Fruit fly (Drosophila melanogaster) whole organism, pupa: ENCODE measurements around the gene Cpr76Bb.
"Not testable (repeated sequence)": the region's sequence is repeated elsewhere in the genome, so short reads cannot be mapped to it uniquely, and the experiment has no call there.

Experiments
- CG10348 ChIP-seq: fragments of 200-800 bp; sonication (Bioruptor generic); IDR thresholded peaks from 2 replicates; pipeline ENCODE4 v1.3.6; 2022; ENCODE audit warnings: missing biosample characterization, missing genetic modification characterization
- CG12605 ChIP-seq: fragments of 200-800 bp; sonication (Bioruptor generic); IDR thresholded peaks from 2 replicates; pipeline ENCODE4 v1.3.6; 2022; ENCODE audit warnings: missing biosample characterization, missing genetic modification characterization
- CG13204 ChIP-seq: fragments of 200-800 bp; sonication (Bioruptor generic); optimal IDR thresholded peaks from 2 replicates; lab custom pipeline; 2018; ENCODE audit warnings: missing biosample characterization, mild to moderate bottlenecking, missing genetic modification characterization, moderate library complexity
- CG14655 ChIP-seq: fragments of 200-800 bp; sonication (Bioruptor generic); optimal IDR thresholded peaks from 3 replicates; lab custom pipeline; 2017; ENCODE audit warnings: mild to moderate bottlenecking, missing biosample characterization, missing genetic modification reagents, missing genetic modification characterization
- CG15710 ChIP-seq: fragments of 200-800 bp; sonication (Bioruptor generic); optimal IDR thresholded peaks from 2 replicates; lab custom pipeline; 2018; ENCODE audit warnings: missing biosample characterization, mild to moderate bottlenecking, missing genetic modification characterization, moderate library complexity
- CG17806 ChIP-seq: fragments of 200-800 bp; sonication (Bioruptor generic); optimal IDR thresholded peaks from 2 replicates; lab custom pipeline; 2018; ENCODE audit warnings: missing biosample characterization, mild to moderate bottlenecking, missing genetic modification characterization, moderate library complexity
- CG32121 ChIP-seq: fragments of 200-800 bp; sonication (Bioruptor generic); IDR thresholded peaks from 2 replicates; pipeline ENCODE4 v1.3.6; 2022; ENCODE audit warnings: missing biosample characterization, missing genetic modification characterization
- CG34367 ChIP-seq: fragments of 200-800 bp; sonication (Bioruptor generic); optimal IDR thresholded peaks from 2 replicates; lab custom pipeline; 2018; ENCODE audit warnings: missing biosample characterization, mild to moderate bottlenecking, missing genetic modification characterization
- CG4496 ChIP-seq: fragments of 200-800 bp; sonication (Bioruptor generic); IDR thresholded peaks from 3 replicates; pipeline ENCODE4 v1.3.6; 2022; ENCODE audit warnings: missing biosample characterization, missing genetic modification characterization
- CG8159 ChIP-seq: fragments of 200-800 bp; sonication (Bioruptor generic); optimal IDR thresholded peaks from 3 replicates; lab custom pipeline; 2018; ENCODE audit warnings: missing biosample characterization, mild to moderate bottlenecking, missing genetic modification characterization, moderate library complexity
- CG8301 ChIP-seq: fragments of 200-800 bp; sonication (Bioruptor generic); optimal IDR thresholded peaks from 2 replicates; lab custom pipeline; 2018; ENCODE audit warnings: missing biosample characterization, mild to moderate bottlenecking, missing genetic modification characterization
- CG9948 ChIP-seq: fragments of 200-800 bp; sonication (Bioruptor generic); optimal IDR thresholded peaks from 2 replicates; lab custom pipeline; 2018; ENCODE audit warnings: missing biosample characterization, mild to moderate bottlenecking, missing genetic modification characterization, moderate library complexity
- D1 ChIP-seq: fragments of 200-800 bp; sonication (Bioruptor generic); optimal IDR thresholded peaks from 2 replicates; lab custom pipeline; 2018; ENCODE audit warnings: missing biosample characterization, mild to moderate bottlenecking, missing genetic modification characterization, moderate library complexity
- EcR ChIP-seq: fragments of 200-800 bp; sonication (Bioruptor generic); optimal IDR thresholded peaks from 3 replicates; lab custom pipeline; 2019; ENCODE audit warnings: missing biosample characterization, missing genetic modification characterization, mild to moderate bottlenecking, moderate library complexity, missing genetic modification reagents
- Ets98B ChIP-seq: fragments of 200-800 bp; sonication (Bioruptor generic); IDR thresholded peaks from 2 replicates; pipeline ENCODE4 v1.3.6; 2022; ENCODE audit warnings: missing biosample characterization, missing genetic modification characterization
- Pif1A ChIP-seq: fragments of 200-800 bp; sonication (Bioruptor generic); optimal IDR thresholded peaks from 3 replicates; lab custom pipeline; 2016; ENCODE audit warnings: missing biosample characterization, missing genetic modification characterization
- Pif1B ChIP-seq: fragments of 200-800 bp; sonication (Bioruptor generic); optimal IDR thresholded peaks from 3 replicates; lab custom pipeline; 2016; ENCODE audit warnings: missing biosample characterization, missing genetic modification characterization
- Snoo ChIP-seq: fragments of 200-800 bp; sonication (Bioruptor generic); optimal IDR thresholded peaks from 3 replicates; lab custom pipeline; 2017; ENCODE audit warnings: missing biosample characterization, mild to moderate bottlenecking, missing genetic modification characterization, inconsistent platforms
- fd96Ca ChIP-seq: fragments of 200-800 bp; sonication (Bioruptor generic); IDR thresholded peaks from 3 replicates; pipeline ENCODE4 v1.3.6; 2022; ENCODE audit warnings: missing biosample characterization, missing genetic modification characterization
- gl ChIP-seq: fragments of 200-800 bp; sonication (Bioruptor generic); optimal IDR thresholded peaks from 2 replicates; lab custom pipeline; 2018; ENCODE audit warnings: missing biosample characterization, mild to moderate bottlenecking, missing genetic modification characterization
- rn ChIP-seq: fragments of 200-800 bp; sonication (Bioruptor generic); IDR thresholded peaks from 2 replicates; pipeline ENCODE4 v1.3.6; 2022; ENCODE audit warnings: missing biosample characterization, missing genetic modification characterization

The Cpr76Bb gene

dm6 chr3L:19519349-19519748 lies at the start of gene Cpr76Bb:
Gene Cpr76Bb, plus strand, starts transcription at chr3L:19519649.
- no peak for TF ChIP-seq CG14655 (GFP tag; lab: Kevin White, UChicago)
- TF ChIP-seq Pif1A (GFP tag; lab: Kevin White, UChicago) = no peak
- TF ChIP-seq CG4496 = no peak
- no peak for TF ChIP-seq CG12605 (GFP tag; lab: Robert Waterston, UW)
- no peak for TF ChIP-seq CG10348 (GFP tag; lab: Robert Waterston, UW)
- TF ChIP-seq rn (GFP tag; lab: Robert Waterston, UW) = no peak
- no peak for TF ChIP-seq CG13204
- TF ChIP-seq Snoo (tag; lab: Kevin White, UChicago) = no peak
- no peak for TF ChIP-seq EcR (GFP tag; lab: Kevin White, UChicago)
- no peak for TF ChIP-seq Ets98B (GFP tag; lab: Robert Waterston, UW)
- no peak for TF ChIP-seq gl (tag; lab: Kevin White, UChicago)
- TF ChIP-seq fd96Ca (GFP tag; lab: Robert Waterston, UW) = no peak
- TF ChIP-seq Pif1B (GFP tag; lab: Kevin White, UChicago) = no peak
- TF ChIP-seq CG15710 = no peak
- TF ChIP-seq D1 (tag; lab: Kevin White, UChicago) = no peak
- TF ChIP-seq CG17806 (tag; lab: Kevin White, UChicago) = no peak
- no peak for TF ChIP-seq CG9948 (tag; lab: Kevin White, UChicago)
- TF ChIP-seq CG32121 = no peak
- TF ChIP-seq CG8159 (tag; lab: Kevin White, UChicago) = no peak
- TF ChIP-seq CG8301 (tag; lab: Kevin White, UChicago) = no peak

dm6 chr3L:19472128-19472527 lies 47.3 kb upstream of the Cpr76Bb start, which contains the start of the genes 825-Oak and CG12519:
Gene 825-Oak, minus strand, starts transcription at chr3L:19472228.
Gene CG12519, plus strand, starts transcription at chr3L:19472491.
- not testable (repeated sequence) for TF ChIP-seq D1 (tag; lab: Kevin White, UChicago); Pif1B (GFP tag; lab: Kevin White, UChicago); CG14655 (GFP tag; lab: Kevin White, UChicago)
- TF ChIP-seq, all 21 proteins: peak for 0; not testable (repeated sequence) for 21

- not testable (repeated sequence) for TF ChIP-seq CG8159 (tag; lab: Kevin White, UChicago); CG12605 (GFP tag; lab: Robert Waterston, UW); CG8301 (tag; lab: Kevin White, UChicago)
Measured at dm6 chr3L:19475478-19475877, 44.0 kb upstream of the Cpr76Bb start, which contains the start of the genes CG18294 and CG32213. Gene CG18294, minus strand, starts transcription at chr3L:19475578. Gene CG32213, plus strand, starts transcription at chr3L:19475839.

- TF ChIP-seq rn (GFP tag; lab: Robert Waterston, UW) = no peak
- TF ChIP-seq Snoo (tag; lab: Kevin White, UChicago) = no peak
- TF ChIP-seq fd96Ca (GFP tag; lab: Robert Waterston, UW) = 0 out of 3 replicates have a peak, but pooled peaks have one; percentile 10
- TF ChIP-seq CG10348 (GFP tag; lab: Robert Waterston, UW) = no peak
- TF ChIP-seq EcR (GFP tag; lab: Kevin White, UChicago) = no peak
- no peak for TF ChIP-seq CG8159 (tag; lab: Kevin White, UChicago)
- no peak for TF ChIP-seq CG14655 (GFP tag; lab: Kevin White, UChicago)
- 0 out of 3 replicates have a peak, but pooled peaks have one; percentile 30 for TF ChIP-seq CG4496
- no peak for TF ChIP-seq CG32121
- TF ChIP-seq CG15710 = no peak
- no peak for TF ChIP-seq CG13204
Measured at dm6 chr3L:19481209-19481608, 38.2 kb upstream of the Cpr76Bb start.

dm6 chr3L:19482014-19482413 lies 37.4 kb upstream of the Cpr76Bb start:
- TF ChIP-seq CG32121 (no peak), CG10348 (GFP tag; lab: Robert Waterston, UW) (no peak), CG34367 (no peak), gl (tag; lab: Kevin White, UChicago) (no peak), CG13204 (no peak), Pif1A (GFP tag; lab: Kevin White, UChicago) (no peak), EcR (GFP tag; lab: Kevin White, UChicago) (no peak), fd96Ca (GFP tag; lab: Robert Waterston, UW) (no peak)

dm6 chr3L:19483007-19483406 lies 36.4 kb upstream of the Cpr76Bb start:
- TF ChIP-seq CG8159 (tag; lab: Kevin White, UChicago) (no peak), CG32121 (no peak), Pif1A (GFP tag; lab: Kevin White, UChicago) (no peak), CG10348 (GFP tag; lab: Robert Waterston, UW) (no peak), Snoo (tag; lab: Kevin White, UChicago) (no peak), Ets98B (GFP tag; lab: Robert Waterston, UW) (no peak), CG9948 (tag; lab: Kevin White, UChicago) (no peak), CG4496 (no peak), CG15710 (no peak), CG34367 (no peak), CG14655 (GFP tag; lab: Kevin White, UChicago) (no peak), fd96Ca (GFP tag; lab: Robert Waterston, UW) (no peak), CG13204 (no peak), D1 (tag; lab: Kevin White, UChicago) (no peak), Pif1B (GFP tag; lab: Kevin White, UChicago) (no peak), EcR (GFP tag; lab: Kevin White, UChicago) (no peak)
